Worm (Caenorhabditis elegans): ENCODE measurements around the gene fbxb-26.

DNA sequence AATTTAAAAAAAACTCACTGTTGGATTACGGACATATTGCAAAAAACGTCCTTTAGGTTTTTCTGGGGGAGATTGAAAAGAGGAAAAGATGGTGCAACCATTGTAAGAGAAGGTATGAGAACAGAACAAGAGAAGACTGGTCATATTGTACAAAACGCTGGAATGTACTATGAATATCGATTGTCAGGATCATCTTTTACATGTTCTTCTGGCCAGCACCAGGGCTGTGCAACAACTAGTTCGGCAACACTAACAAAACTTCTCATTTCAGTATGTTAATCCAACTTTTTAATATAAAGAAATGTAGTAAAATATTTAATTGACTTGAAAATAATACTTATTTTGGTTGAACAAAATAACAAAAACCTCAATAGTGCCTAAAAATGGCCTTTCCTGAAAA lies 21.0 kb downstream of the fbxb-26 start, which contains the start of gene fbxb-47:
- TF ChIP-seq dpl-1 (GFP tag; optimal IDR thresholded peaks at IDR 0.05) (no peak), nhr-12 (tag; optimal IDR thresholded peaks at IDR 0.05) (no peak), ets-5 (GFP tag; IDR thresholded peaks at IDR 0.05) (no peak), zag-1 (tag; optimal IDR thresholded peaks at IDR 0.05) (no peak), nhr-90 (tag; optimal IDR thresholded peaks at IDR 0.05; ENCODE audit: poor library complexity) (no peak), unc-62 (GFP tag; optimal IDR thresholded peaks at IDR 0.05) (no peak), mep-1 (tag; optimal IDR thresholded peaks at IDR 0.05) (no peak), elt-3 (tag; optimal IDR thresholded peaks at IDR 0.05) (no peak), nhr-11 (tag; optimal IDR thresholded peaks at IDR 0.05) (no peak), egl-27 (tag; optimal IDR thresholded peaks at IDR 0.05) (no peak), alr-1 (tag; optimal IDR thresholded peaks at IDR 0.05; ENCODE audit: borderline replicate concordance) (no peak)

All from whole organism, L1 larva.